Worm (Caenorhabditis elegans) whole organism, L1 larva: Measurements from ENCODE around the gene F16B3.2.

Experiments
- C04F5.9 ChIP-seq: sonication (generic microtip); optimal IDR thresholded peaks from 2 replicates; lab custom pipeline; 2016; ENCODE audit warnings: missing genetic modification characterization, missing compliant biosample characterization
- C16A3.4 ChIP-seq: fragments of 150-350 bp; optimal IDR thresholded peaks from 2 replicates; lab custom pipeline; 2014; ENCODE audit warnings: missing biosample characterization, missing genetic modification characterization
- C34B4.2 ChIP-seq: sonication (generic microtip); optimal IDR thresholded peaks from 2 replicates; lab custom pipeline; 2017; ENCODE audit warnings: mild to moderate bottlenecking, missing genetic modification characterization, missing compliant biosample characterization
- Y116A8C.19 ChIP-seq: sonication (generic microtip); optimal IDR thresholded peaks from 2 replicates; lab custom pipeline; 2016; ENCODE audit warnings: missing compliant biosample characterization, missing genetic modification characterization, borderline replicate concordance
- blmp-1 ChIP-seq: fragments of 150-350 bp; optimal IDR thresholded peaks from 2 replicates; lab custom pipeline; 2014; ENCODE audit warnings: missing biosample characterization, missing genetic modification characterization
- ceh-63 ChIP-seq: fragments of 200-800 bp; sonication (Bioruptor generic); optimal IDR thresholded peaks from 2 replicates; lab custom pipeline; 2018; ENCODE audit warnings: mild to moderate bottlenecking, missing genetic modification characterization, missing compliant biosample characterization
- ceh-8 ChIP-seq: fragments of 200-800 bp; sonication (Bioruptor generic); optimal IDR thresholded peaks from 2 replicates; lab custom pipeline; 2018; ENCODE audit warnings: mild to moderate bottlenecking, missing genetic modification characterization, moderate library complexity, missing compliant biosample characterization
- ceh-88 ChIP-seq: fragments of 200-800 bp; sonication (Bioruptor generic); IDR thresholded peaks from 2 replicates; pipeline ENCODE4 v1.3.6; 2022; ENCODE audit warnings: missing genetic modification characterization, missing compliant biosample characterization
- ces-1 ChIP-seq: fragments of 150-350 bp; optimal IDR thresholded peaks from 2 replicates; lab custom pipeline; 2014; ENCODE audit warnings: missing biosample characterization, missing genetic modification reagents, missing genetic modification characterization
- dpl-1 ChIP-seq, 3 experiments: fragments of 150-350 bp in 2 of 3; sonication (generic microtip) in 1 of 3; optimal IDR thresholded peaks; 2 replicates each; lab custom pipeline; 2014 to 2017; ENCODE audit warnings: missing biosample characterization in 3 of 3, missing genetic modification characterization in 3 of 3, missing genetic modification reagents in 3 of 3
- dsc-1 ChIP-seq: sonication (generic microtip); optimal IDR thresholded peaks from 2 replicates; lab custom pipeline; 2016; ENCODE audit warnings: mild to moderate bottlenecking, missing genetic modification characterization, missing compliant biosample characterization
- efl-1 ChIP-seq, 4 experiments: fragments of 150-350 bp; optimal IDR thresholded peaks in 3 of 4; peaks in 1 of 4; 1 replicate in 1 of 4; 2 replicates in 3 of 4; lab custom pipeline; 2014; ENCODE audit warnings: missing biosample characterization in 2 of 4, missing genetic modification characterization in 2 of 4, missing genetic modification reagents in 2 of 4
- egl-27 ChIP-seq, 2 experiments: fragments of 150-350 bp in 1 of 2; sonication (generic microtip); optimal IDR thresholded peaks; 3 replicates each; lab custom pipeline; 2017 to 2018; ENCODE audit warnings: missing biosample characterization in 2 of 2, missing genetic modification characterization in 2 of 2, missing genetic modification reagents in 2 of 2
- elt-3 ChIP-seq, 6 experiments: fragments of 150-350 bp in 1 of 6; sonication (generic microtip); optimal IDR thresholded peaks; 2 replicates each; lab custom pipeline; 2017 to 2018; ENCODE audit warnings: missing biosample characterization in 6 of 6, missing genetic modification characterization in 6 of 6, inconsistent platforms in 1 of 6
- ets-5 ChIP-seq: fragments of 200-800 bp; sonication (Bioruptor generic); IDR thresholded peaks from 2 replicates; pipeline ENCODE4 v1.3.6; 2022; ENCODE audit warnings: missing genetic modification characterization, missing compliant biosample characterization
- fkh-10 ChIP-seq: sonication (generic microtip); optimal IDR thresholded peaks from 2 replicates; lab custom pipeline; 2017; ENCODE audit warnings: missing biosample characterization, missing genetic modification reagents, missing genetic modification characterization
- fkh-8 ChIP-seq: sonication (generic microtip); optimal IDR thresholded peaks from 2 replicates; lab custom pipeline; 2016; ENCODE audit warnings: mild to moderate bottlenecking, missing genetic modification characterization, missing compliant biosample characterization
- grh-1 ChIP-seq: fragments of 200-800 bp; sonication (Bioruptor generic); IDR thresholded peaks from 2 replicates; pipeline ENCODE4 v1.3.6; 2022; ENCODE audit warnings: missing genetic modification reagents, missing genetic modification characterization, missing compliant biosample characterization
- hlh-17 ChIP-seq: fragments of 200-800 bp; sonication (Bioruptor generic); optimal IDR thresholded peaks from 2 replicates; lab custom pipeline; 2018; ENCODE audit warnings: missing genetic modification characterization, mild to moderate bottlenecking, missing compliant biosample characterization, moderate library complexity, borderline replicate concordance
- irx-1 ChIP-seq: sonication (generic microtip); optimal IDR thresholded peaks from 2 replicates; lab custom pipeline; 2016; ENCODE audit warnings: missing genetic modification characterization, missing compliant biosample characterization
- isw-1 ChIP-seq: fragments of 200-800 bp; sonication (Bioruptor generic); IDR thresholded peaks from 2 replicates; pipeline ENCODE4 v1.3.6; 2022; ENCODE audit warnings: missing genetic modification characterization, missing compliant biosample characterization
- jun-1 ChIP-seq: fragments of 150-350 bp; optimal IDR thresholded peaks from 2 replicates; lab custom pipeline; 2014; ENCODE audit warnings: missing biosample characterization, missing genetic modification reagents, missing genetic modification characterization
- lin-13 ChIP-seq: fragments of 150-350 bp; optimal IDR thresholded peaks from 2 replicates; lab custom pipeline; 2014; ENCODE audit warnings: missing biosample characterization, missing genetic modification reagents, missing genetic modification characterization
- lin-14 ChIP-seq: fragments of 200-800 bp; sonication (Bioruptor generic); optimal IDR thresholded peaks from 2 replicates; lab custom pipeline; 2018; ENCODE audit warnings: mild to moderate bottlenecking, missing genetic modification characterization, moderate library complexity, missing compliant biosample characterization
- lin-39 ChIP-seq: fragments of 150-350 bp; optimal IDR thresholded peaks from 2 replicates; lab custom pipeline; 2014; ENCODE audit warnings: missing biosample characterization, missing genetic modification reagents, missing genetic modification characterization
- lsy-2 ChIP-seq, 2 experiments: fragments of 150-350 bp; optimal IDR thresholded peaks; 2 replicates each; lab custom pipeline; 2014; ENCODE audit warnings: missing biosample characterization in 2 of 2, missing genetic modification characterization in 2 of 2
- mab-9 ChIP-seq: fragments of 200-800 bp; sonication (Bioruptor generic); IDR thresholded peaks from 2 replicates; pipeline ENCODE4 v1.3.6; 2022; ENCODE audit warnings: missing genetic modification reagents, missing genetic modification characterization, missing compliant biosample characterization
- mep-1 ChIP-seq: fragments of 150-350 bp; optimal IDR thresholded peaks from 2 replicates; lab custom pipeline; 2014; ENCODE audit warnings: missing biosample characterization, missing genetic modification characterization
- nhr-12 ChIP-seq: sonication (generic microtip); optimal IDR thresholded peaks from 2 replicates; lab custom pipeline; 2017; ENCODE audit warnings: missing biosample characterization, missing genetic modification characterization
- nhr-19 ChIP-seq: fragments of 200-800 bp; sonication (Bioruptor generic); conservative IDR thresholded peaks from 2 replicates; pipeline ENCODE4 v1.3.6; 2022; ENCODE audit warnings: missing genetic modification characterization, missing compliant biosample characterization
- nhr-47 ChIP-seq: sonication (generic microtip); optimal IDR thresholded peaks from 2 replicates; lab custom pipeline; 2016; ENCODE audit warnings: mild to moderate bottlenecking, missing genetic modification characterization, moderate library complexity, missing compliant biosample characterization
- nhr-85 ChIP-seq: sonication (generic microtip); peaks from one replicate; lab custom pipeline; 2016; ENCODE audit warnings: missing genetic modification characterization, inconsistent platforms, missing compliant biosample characterization
- nhr-90 ChIP-seq: sonication (generic microtip); optimal IDR thresholded peaks from 2 replicates; lab custom pipeline; 2016; ENCODE audit warnings: mild to moderate bottlenecking, missing genetic modification characterization, missing compliant biosample characterization; ENCODE audit not compliant: poor library complexity
- pag-3 ChIP-seq: sonication (generic microtip); optimal IDR thresholded peaks from 2 replicates; lab custom pipeline; 2017; ENCODE audit warnings: missing genetic modification characterization, mild to moderate bottlenecking, missing compliant biosample characterization, antibody characterized with exemption, borderline replicate concordance; ENCODE audit not compliant: insufficient read depth
- pqm-1 ChIP-seq: sonication (generic microtip); optimal IDR thresholded peaks from 3 replicates; lab custom pipeline; 2017; ENCODE audit warnings: missing biosample characterization, missing genetic modification characterization
- skn-1 ChIP-seq: fragments of 150-350 bp; optimal IDR thresholded peaks from 2 replicates; lab custom pipeline; 2014; ENCODE audit warnings: missing biosample characterization, missing genetic modification characterization
- snu-23 ChIP-seq: sonication (generic microtip); optimal IDR thresholded peaks from 2 replicates; lab custom pipeline; 2016; ENCODE audit warnings: missing genetic modification characterization, missing compliant biosample characterization
- sox-4 ChIP-seq: sonication (generic microtip); optimal IDR thresholded peaks from 2 replicates; lab custom pipeline; 2016; ENCODE audit warnings: missing genetic modification characterization, missing compliant biosample characterization
- sup-37 ChIP-seq: fragments of 200-800 bp; sonication (Bioruptor generic); optimal IDR thresholded peaks from 2 replicates; lab custom pipeline; 2018; ENCODE audit warnings: mild to moderate bottlenecking, missing genetic modification characterization, missing compliant biosample characterization
- swsn-7 ChIP-seq: sonication (generic microtip); optimal IDR thresholded peaks from 2 replicates; lab custom pipeline; 2016; ENCODE audit warnings: missing genetic modification characterization, missing compliant biosample characterization
- tlp-1 ChIP-seq: fragments of 150-350 bp; optimal IDR thresholded peaks from 2 replicates; lab custom pipeline; 2014; ENCODE audit warnings: missing biosample characterization, missing genetic modification characterization
- unc-130 ChIP-seq: fragments of 150-350 bp; optimal IDR thresholded peaks from 2 replicates; lab custom pipeline; 2017; ENCODE audit warnings: missing biosample characterization, missing genetic modification characterization, inconsistent platforms
- vab-15 ChIP-seq: sonication (generic microtip); optimal IDR thresholded peaks from 2 replicates; lab custom pipeline; 2017; ENCODE audit warnings: missing genotype, mild to moderate bottlenecking, missing genetic modification characterization, missing compliant biosample characterization
- xbp-1 ChIP-seq: sonication (generic microtip); optimal IDR thresholded peaks from 2 replicates; lab custom pipeline; 2016; ENCODE audit warnings: missing genetic modification characterization, missing compliant biosample characterization
- zag-1 ChIP-seq: fragments of 150-350 bp; optimal IDR thresholded peaks from 2 replicates; lab custom pipeline; 2014; ENCODE audit warnings: missing biosample characterization, missing genetic modification characterization
- zip-4 ChIP-seq: fragments of 200-800 bp; sonication (Bioruptor generic); optimal IDR thresholded peaks from 2 replicates; lab custom pipeline; 2018; ENCODE audit warnings: mild to moderate bottlenecking, missing genetic modification characterization, moderate library complexity, missing compliant biosample characterization

Gene F16B3.2

ce11 chrV:1335896-1336295, 21.0 kb downstream of the F16B3.2 start:
- no peak for TF ChIP-seq swsn-7 (tag; lab: Kevin White, UChicago)
- no peak for TF ChIP-seq mab-9 (GFP tag; lab: Robert Waterston, UW)
- no peak for TF ChIP-seq sox-4 (tag; lab: Kevin White, UChicago)
- TF ChIP-seq C04F5.9 (tag; lab: Kevin White, UChicago), result no peak
- no peak for TF ChIP-seq zag-1 (tag; lab: Kevin White, UChicago)
- no peak for TF ChIP-seq C34B4.2
- TF ChIP-seq snu-23 (GFP tag; lab: Kevin White, UChicago), result no peak
- TF ChIP-seq ces-1 (GFP tag; lab: Kevin White, UChicago), result no peak
- no peak for TF ChIP-seq grh-1 (GFP tag; lab: Robert Waterston, UW)
- TF ChIP-seq ceh-63, result no peak
- no peak for TF ChIP-seq xbp-1 (tag; lab: Kevin White, UChicago)
- TF ChIP-seq ets-5, result no peak
- TF ChIP-seq irx-1 (tag; lab: Kevin White, UChicago), result no peak
- TF ChIP-seq fkh-10 (GFP tag; lab: Kevin White, UChicago), result no peak
- TF ChIP-seq elt-3 (tag; optimal IDR thresholded peaks at IDR 0.05; lab: Kevin White, UChicago), result no peak
- TF ChIP-seq efl-1 (optimal IDR thresholded peaks at IDR 0.05; lab: Kevin White, UChicago), result no peak
- no peak for TF ChIP-seq efl-1 (GFP tag; optimal IDR thresholded peaks at IDR 0.05 in 1 of 2; lab: Kevin White, UChicago)
- TF ChIP-seq nhr-12 (tag; lab: Kevin White, UChicago), result no peak
- no peak for TF ChIP-seq lin-39
- TF ChIP-seq ceh-8 (GFP tag; lab: Kevin White, UChicago), result no peak
- no peak for TF ChIP-seq nhr-90 (tag; lab: Kevin White, UChicago)

- TF ChIP-seq hlh-17 (GFP tag; lab: Kevin White, UChicago) (no peak), efl-1 (optimal IDR thresholded peaks at IDR 0.05; lab: Kevin White, UChicago) (no peak), efl-1 (GFP tag; optimal IDR thresholded peaks at IDR 0.05 in 1 of 2; lab: Kevin White, UChicago) (peak in 1 of 2 experiments; percentile 68), Y116A8C.19 (tag; lab: Kevin White, UChicago) (no peak), mab-9 (GFP tag; lab: Robert Waterston, UW) (no peak), fkh-10 (GFP tag; lab: Kevin White, UChicago) (peak; percentile 18), jun-1 (tag; lab: Kevin White, UChicago) (no peak), mep-1 (tag; lab: Kevin White, UChicago) (no peak), lin-14 (GFP tag; lab: Kevin White, UChicago) (peak; percentile 58)
Measured at ce11 chrV:1337701-1338100, 22.8 kb downstream of the F16B3.2 start.

- no peak for TF ChIP-seq lsy-2 (tag; optimal IDR thresholded peaks at IDR 0.05; lab: Kevin White, UChicago)
- TF ChIP-seq xbp-1 (tag; lab: Kevin White, UChicago), result no peak
- no peak for TF ChIP-seq fkh-8 (tag; lab: Kevin White, UChicago)
- no peak for TF ChIP-seq vab-15 (tag; lab: Kevin White, UChicago)
- TF ChIP-seq unc-130, result peak; percentile 30
- TF ChIP-seq sox-4 (tag; lab: Kevin White, UChicago), result no peak
- TF ChIP-seq C16A3.4, result no peak
- TF ChIP-seq nhr-19 (GFP tag; lab: Robert Waterston, UW), result no peak; the same call in 1 of the 2 replicates
- TF ChIP-seq lin-13, result no peak
- TF ChIP-seq C34B4.2, result no peak
- no peak for TF ChIP-seq ceh-88 (GFP tag; lab: Robert Waterston, UW)
- no peak for TF ChIP-seq blmp-1 (tag; lab: Kevin White, UChicago)
- no peak for TF ChIP-seq isw-1 (GFP tag; lab: Robert Waterston, UW)
- no peak for TF ChIP-seq dpl-1 (GFP tag; optimal IDR thresholded peaks at IDR 0.05; lab: Kevin White, UChicago)
- TF ChIP-seq pqm-1 (tag; lab: Kevin White, UChicago), result no peak
- no peak for TF ChIP-seq skn-1 (tag; lab: Kevin White, UChicago)
- TF ChIP-seq lin-14 (GFP tag; lab: Kevin White, UChicago), result peak; percentile 82
- TF ChIP-seq nhr-85 (tag; lab: Kevin White, UChicago), result no peak
- TF ChIP-seq sup-37 (GFP tag; lab: Kevin White, UChicago), result no peak
- TF ChIP-seq pag-3 (tag; lab: Kevin White, UChicago), result peak; percentile 27
- TF ChIP-seq tlp-1 (tag; lab: Kevin White, UChicago), result no peak
- no peak for TF ChIP-seq dsc-1
- no peak for TF ChIP-seq nhr-47 (tag; lab: Kevin White, UChicago)
- no peak for TF ChIP-seq egl-27 (tag; optimal IDR thresholded peaks at IDR 0.05; lab: Kevin White, UChicago)
- no peak for TF ChIP-seq elt-3 (tag; optimal IDR thresholded peaks at IDR 0.05; lab: Kevin White, UChicago)
- no peak for TF ChIP-seq zip-4 (GFP tag; lab: Kevin White, UChicago)
- TF ChIP-seq lin-39, result no peak
Measured at ce11 chrV:1341276-1342050, 26.5 kb downstream of the F16B3.2 start.
